Fruit fly (Drosophila melanogaster): ENCODE data around the gene CG6790.

Gene CG6790

DNA sequence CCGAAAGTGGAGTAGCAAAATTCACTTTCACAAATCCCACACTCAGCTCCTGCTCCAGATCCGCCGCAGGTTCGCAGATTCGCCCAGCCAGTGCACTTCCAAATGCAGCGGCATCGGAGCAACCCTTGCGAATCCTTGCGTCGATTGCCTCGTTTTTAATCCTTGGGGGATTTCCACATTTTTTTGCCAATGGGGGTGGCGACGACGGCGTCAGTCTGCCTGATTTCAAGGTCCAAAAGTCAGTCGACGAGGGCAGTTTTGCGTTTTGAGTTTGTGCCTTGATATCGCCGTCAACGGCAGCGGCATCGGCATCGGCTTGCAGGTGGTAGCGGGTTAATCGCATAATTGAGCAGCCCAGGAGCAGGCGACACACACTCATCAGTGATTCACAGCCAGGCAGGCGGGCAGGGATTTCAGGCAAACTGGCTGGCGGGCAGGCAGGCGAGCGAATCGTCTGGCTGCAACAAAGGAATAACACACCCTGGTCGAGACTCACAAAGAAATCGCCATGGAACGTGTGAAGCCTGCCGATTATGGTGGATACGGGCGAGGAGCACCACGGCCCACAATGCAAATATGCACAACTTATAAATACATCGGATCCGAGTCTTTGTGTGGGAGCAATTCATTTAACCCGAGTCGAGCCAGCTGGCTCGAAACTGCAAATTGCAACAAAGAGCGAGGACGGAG, 37.0 kb upstream of the CG6790 start:
- TF ChIP-seq N (GFP tag; optimal IDR thresholded peaks at IDR 0.05): no peak
- no peak for TF ChIP-seq Rel (GFP tag; optimal IDR thresholded peaks at IDR 0.05)
- peak; percentile 22 for TF ChIP-seq Rel (tag; optimal IDR thresholded peaks at IDR 0.05)

DNA sequence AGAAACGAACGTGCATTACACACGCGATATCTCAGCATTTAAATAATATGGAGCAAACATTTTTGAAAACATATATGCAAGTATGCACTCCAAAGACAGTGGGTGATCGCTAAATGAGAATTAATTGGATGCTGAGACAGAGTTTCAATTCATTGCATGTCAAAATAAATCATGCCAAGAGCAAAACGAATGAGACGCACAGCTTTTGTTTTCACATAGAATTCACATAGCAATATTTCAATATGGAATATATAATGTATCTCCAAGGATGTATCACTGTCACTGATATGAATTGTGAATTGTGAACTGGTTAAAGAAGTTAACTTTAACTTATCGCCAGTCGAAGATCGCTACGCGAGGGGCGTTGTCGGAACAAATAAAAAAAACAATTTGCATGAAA, 36.0 kb upstream of the CG6790 start:
- TF ChIP-seq woc (GFP tag; optimal IDR thresholded peaks at IDR 0.05): peak; percentile 29
- no peak for TF ChIP-seq lola (GFP tag; optimal IDR thresholded peaks at IDR 0.05)
- no peak for TF ChIP-seq dsf (GFP tag; optimal IDR thresholded peaks at IDR 0.05; ENCODE audit: borderline replicate concordance)
- TF ChIP-seq HLH106 (tag; optimal IDR thresholded peaks at IDR 0.05): peak; percentile 69
- TF ChIP-seq h (GFP tag; optimal IDR thresholded peaks at IDR 0.05): peak; percentile 75
- no peak for TF ChIP-seq Jra (GFP tag; optimal IDR thresholded peaks at IDR 0.05)
- no peak for TF ChIP-seq N (GFP tag; optimal IDR thresholded peaks at IDR 0.05)
- peak; percentile 33 for TF ChIP-seq CG32264 (GFP tag; optimal IDR thresholded peaks at IDR 0.05)
- peak in 1 of 2 experiments; percentile 44 for TF ChIP-seq foxo (GFP tag; optimal IDR thresholded peaks at IDR 0.05)
- TF ChIP-seq CG9705 (GFP tag; optimal IDR thresholded peaks at IDR 0.05): peak; percentile 26
- peak; percentile 23 for TF ChIP-seq psq (GFP tag; optimal IDR thresholded peaks at IDR 0.05)
- no peak for TF ChIP-seq Rel (GFP tag; optimal IDR thresholded peaks at IDR 0.05)
- peak; percentile 21 for TF ChIP-seq Rel (tag; optimal IDR thresholded peaks at IDR 0.05)
- TF ChIP-seq dl (GFP tag; optimal IDR thresholded peaks at IDR 0.05; ENCODE audit: insufficient read depth in 1 of 2, partially characterized antibody in 2 of 2): no peak
- no peak for TF ChIP-seq dmrt93B (GFP tag; optimal IDR thresholded peaks at IDR 0.05)
- TF ChIP-seq OdsH (GFP tag; optimal IDR thresholded peaks at IDR 0.05): peak; percentile 63
- no peak for TF ChIP-seq Myc (optimal IDR thresholded peaks at IDR 0.05)
- TF ChIP-seq Mio (GFP tag; optimal IDR thresholded peaks at IDR 0.05): no peak
- TF ChIP-seq brk (GFP tag; optimal IDR thresholded peaks at IDR 0.05): no peak
- TF ChIP-seq GATAd (GFP tag; optimal IDR thresholded peaks at IDR 0.05): no peak
- peak; percentile 59 for TF ChIP-seq br (GFP tag; optimal IDR thresholded peaks at IDR 0.05)
- TF ChIP-seq Dfd (GFP tag; optimal IDR thresholded peaks at IDR 0.05): no peak
- TF ChIP-seq Sp1 (GFP tag; optimal IDR thresholded peaks at IDR 0.05): peak; percentile 40
- TF ChIP-seq tai (GFP tag; optimal IDR thresholded peaks at IDR 0.05): no peak
- peak; percentile 66 for TF ChIP-seq ey (GFP tag; optimal IDR thresholded peaks at IDR 0.05)
- peak; percentile 59 for TF ChIP-seq Hnf4 (GFP tag; optimal IDR thresholded peaks at IDR 0.05)
- peak; percentile 61 for TF ChIP-seq fru (GFP tag; optimal IDR thresholded peaks at IDR 0.05)
- no peak for TF ChIP-seq jim (GFP tag; optimal IDR thresholded peaks at IDR 0.05)
- no peak for TF ChIP-seq Hr78 (GFP tag; optimal IDR thresholded peaks at IDR 0.05)
- peak; percentile 58 for TF ChIP-seq rgr (GFP tag; optimal IDR thresholded peaks at IDR 0.05)

DNA sequence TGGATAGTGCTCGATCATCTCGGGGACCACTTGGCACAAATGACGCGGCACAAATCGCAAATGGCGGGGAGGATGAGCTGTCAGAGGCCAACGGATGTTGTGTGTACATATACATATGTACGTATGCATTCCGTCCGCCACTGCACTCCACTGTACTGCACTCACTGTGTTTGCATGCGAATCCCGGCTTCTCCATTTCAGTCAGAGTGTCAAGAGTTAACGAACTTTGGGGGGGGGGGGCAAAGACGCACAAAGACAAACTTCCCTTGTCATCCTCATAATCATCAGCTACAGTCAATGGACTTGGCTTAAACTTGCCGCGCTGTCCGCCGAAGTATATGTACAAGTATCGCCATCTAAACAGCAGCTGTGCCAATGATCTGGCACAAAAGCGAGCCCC, 35.6 kb upstream of the CG6790 start:
- TF ChIP-seq usp (GFP tag; optimal IDR thresholded peaks at IDR 0.05): no peak
- TF ChIP-seq Sp1 (GFP tag; optimal IDR thresholded peaks at IDR 0.05): no peak
- no peak for TF ChIP-seq foxo (GFP tag; optimal IDR thresholded peaks at IDR 0.05)
- no peak for TF ChIP-seq Hr83 (GFP tag; optimal IDR thresholded peaks at IDR 0.05; ENCODE audit: poor library complexity, severe bottlenecking)
- no peak for TF ChIP-seq Hr78 (GFP tag; optimal IDR thresholded peaks at IDR 0.05)
- no peak for TF ChIP-seq tai (GFP tag; optimal IDR thresholded peaks at IDR 0.05)
- TF ChIP-seq woc (GFP tag; optimal IDR thresholded peaks at IDR 0.05): no peak
- TF ChIP-seq Rel (GFP tag; optimal IDR thresholded peaks at IDR 0.05): no peak
- no peak for TF ChIP-seq Rel (tag; optimal IDR thresholded peaks at IDR 0.05)
- no peak for TF ChIP-seq Dif (GFP tag; optimal IDR thresholded peaks at IDR 0.05; ENCODE audit: partially characterized antibody)
- TF ChIP-seq Abd-B (GFP tag; optimal IDR thresholded peaks at IDR 0.05): no peak
- TF ChIP-seq dsf (GFP tag; optimal IDR thresholded peaks at IDR 0.05; ENCODE audit: borderline replicate concordance): no peak
- TF ChIP-seq pan (optimal IDR thresholded peaks at IDR 0.05): no peak
- no peak for TF ChIP-seq lola (GFP tag; optimal IDR thresholded peaks at IDR 0.05)
- no peak for TF ChIP-seq sage (GFP tag; optimal IDR thresholded peaks at IDR 0.05)
- no peak for TF ChIP-seq ey (GFP tag; optimal IDR thresholded peaks at IDR 0.05)
- TF ChIP-seq sv (GFP tag; optimal IDR thresholded peaks at IDR 0.05): no peak
- TF ChIP-seq GATAd (GFP tag; optimal IDR thresholded peaks at IDR 0.05): no peak
- no peak for TF ChIP-seq Myc (optimal IDR thresholded peaks at IDR 0.05)

Measured in whole organism, wandering third instar larva.